Worm (Caenorhabditis elegans) whole organism, young adult: Measurements from ENCODE around the gene T10D4.1.
"Not testable (repeated sequence)": the region's sequence is repeated elsewhere in the genome, so short reads cannot be mapped to it uniquely, and the experiment has no call there.

Experiments
- C06A6.2 ChIP-seq: fragments of 200-800 bp; sonication (Bioruptor generic); conservative IDR thresholded peaks from 2 replicates; pipeline ENCODE4 v1.3.6; 2022; ENCODE audit warnings: missing genetic modification characterization, missing compliant biosample characterization
- C17E4.6 ChIP-seq: fragments of 200-800 bp; sonication (Bioruptor generic); IDR thresholded peaks from 2 replicates; pipeline ENCODE4 v1.3.6; 2022; ENCODE audit warnings: missing genetic modification reagents, missing genetic modification characterization, missing compliant biosample characterization
- F10E7.11 ChIP-seq: sonication (generic microtip); optimal IDR thresholded peaks from 2 replicates; lab custom pipeline; 2017; ENCODE audit warnings: mild to moderate bottlenecking, missing genetic modification characterization, moderate library complexity, missing compliant biosample characterization
- F33H1.4 ChIP-seq: fragments of 200-800 bp; sonication (Bioruptor generic); IDR thresholded peaks from 2 replicates; pipeline ENCODE4 v1.3.6; 2022; ENCODE audit warnings: missing genetic modification reagents, missing genetic modification characterization, missing compliant biosample characterization
- F39B2.1 ChIP-seq: fragments of 200-800 bp; sonication (Bioruptor generic); IDR thresholded peaks from 2 replicates; pipeline ENCODE4 v1.3.6; 2022; ENCODE audit warnings: missing genetic modification reagents, missing genetic modification characterization, missing compliant biosample characterization
- F57C9.4 ChIP-seq: sonication (generic microtip); optimal IDR thresholded peaks from 2 replicates; lab custom pipeline; 2017; ENCODE audit warnings: mild to moderate bottlenecking, missing genetic modification characterization, missing compliant biosample characterization
- T07F8.4 ChIP-seq: sonication (generic microtip); optimal IDR thresholded peaks from 2 replicates; lab custom pipeline; 2016; ENCODE audit warnings: mild to moderate bottlenecking, missing genetic modification characterization, moderate library complexity, missing compliant biosample characterization
- Y56A3A.18 ChIP-seq: fragments of 200-800 bp; sonication (Bioruptor generic); IDR thresholded peaks from 2 replicates; pipeline ENCODE4 v1.3.6; 2022; ENCODE audit warnings: missing genetic modification reagents, missing genetic modification characterization, missing compliant biosample characterization
- akir-1 ChIP-seq: fragments of 200-800 bp; sonication (Bioruptor generic); optimal IDR thresholded peaks from 2 replicates; lab custom pipeline; 2018; ENCODE audit warnings: mild to moderate bottlenecking, missing genetic modification characterization, moderate library complexity, missing compliant biosample characterization
- aptf-3 ChIP-seq: fragments of 200-800 bp; sonication (Bioruptor generic); IDR thresholded peaks from 2 replicates; pipeline ENCODE4 v1.3.6; 2022; ENCODE audit warnings: missing genetic modification characterization, missing compliant biosample characterization
- atf-7 ChIP-seq: sonication (generic microtip); optimal IDR thresholded peaks from 2 replicates; lab custom pipeline; 2017; ENCODE audit warnings: mild to moderate bottlenecking, missing genetic modification characterization, missing compliant biosample characterization
- athp-1 ChIP-seq: sonication (generic microtip); optimal IDR thresholded peaks from 2 replicates; lab custom pipeline; 2017; ENCODE audit warnings: mild to moderate bottlenecking, missing genetic modification characterization, missing compliant biosample characterization
- bed-1 ChIP-seq: fragments of 200-800 bp; sonication (Bioruptor generic); IDR thresholded peaks from 2 replicates; pipeline ENCODE4 v1.3.6; 2022; ENCODE audit warnings: missing genetic modification reagents, missing genetic modification characterization, missing compliant biosample characterization
- ceh-40 ChIP-seq: fragments of 200-800 bp; sonication (Bioruptor generic); IDR thresholded peaks from 2 replicates; pipeline ENCODE4 v1.3.6; 2022; ENCODE audit warnings: missing genetic modification characterization, missing compliant biosample characterization
- dpl-1 ChIP-seq: fragments of 150-350 bp; optimal IDR thresholded peaks from 2 replicates; lab custom pipeline; 2014; ENCODE audit warnings: missing biosample characterization, missing genetic modification reagents, missing genetic modification characterization
- gei-17 ChIP-seq: fragments of 200-800 bp; sonication (Bioruptor generic); optimal IDR thresholded peaks from 2 replicates; lab custom pipeline; 2018; ENCODE audit warnings: mild to moderate bottlenecking, missing genetic modification characterization, missing compliant biosample characterization
- hmg-1.2 ChIP-seq: fragments of 200-800 bp; sonication (Bioruptor generic); IDR thresholded peaks from 2 replicates; pipeline ENCODE4 v1.3.6; 2022; ENCODE audit warnings: missing genetic modification reagents, missing genetic modification characterization, missing compliant biosample characterization
- hrde-1 ChIP-seq: sonication (generic microtip); optimal IDR thresholded peaks from 2 replicates; lab custom pipeline; 2016; ENCODE audit warnings: missing genetic modification characterization, mild to moderate bottlenecking, missing compliant biosample characterization, moderate library complexity, missing genotype, missing genetic modification reagents, borderline replicate concordance
- lin-35 ChIP-seq, 3 experiments: fragments of 150-350 bp in 2 of 3; sonication (generic microtip) in 1 of 3; optimal IDR thresholded peaks; 2 replicates each; lab custom pipeline; 2014 to 2018; ENCODE audit warnings: missing biosample characterization in 3 of 3, missing genetic modification characterization in 3 of 3, missing genetic modification reagents in 3 of 3
- madf-8 ChIP-seq: fragments of 200-800 bp; sonication (Bioruptor generic); conservative IDR thresholded peaks from 2 replicates; pipeline ENCODE4 v1.3.6; 2022; ENCODE audit warnings: missing genetic modification reagents, missing genetic modification characterization, missing compliant biosample characterization
- rec-8 ChIP-seq, 2 experiments: sonication (generic microtip); optimal IDR thresholded peaks; 2 replicates each; lab custom pipeline; 2016; ENCODE audit warnings: mild to moderate bottlenecking in 2 of 2, missing genetic modification characterization in 2 of 2, missing genetic modification reagents in 2 of 2, missing genotype in 2 of 2, missing biosample characterization in 1 of 2, missing compliant biosample characterization in 1 of 2, moderate library complexity in 1 of 2
- sdz-38 ChIP-seq: sonication (generic microtip); optimal IDR thresholded peaks from 2 replicates; lab custom pipeline; 2016; ENCODE audit warnings: missing genotype, missing genetic modification characterization, missing compliant biosample characterization
- snpc-1.3 ChIP-seq: sonication (generic microtip); optimal IDR thresholded peaks from 2 replicates; lab custom pipeline; 2017; ENCODE audit warnings: missing genetic modification characterization, mild to moderate bottlenecking, missing compliant biosample characterization, antibody characterized with exemption, moderate library complexity, missing genotype, missing genetic modification reagents; ENCODE audit not compliant: insufficient read depth
- snpc-3.4 ChIP-seq: sonication (generic microtip); optimal IDR thresholded peaks from 2 replicates; lab custom pipeline; 2017; ENCODE audit warnings: missing genetic modification characterization, mild to moderate bottlenecking, missing compliant biosample characterization, antibody characterized with exemption, moderate library complexity, missing genotype, missing genetic modification reagents
- snpc-4 ChIP-seq, 5 experiments: fragments of 150-350 bp in 1 of 5; sonication (generic microtip) in 4 of 5; optimal IDR thresholded peaks; 2 replicates each; lab custom pipeline; 2014 to 2018; ENCODE audit warnings: missing genetic modification characterization in 5 of 5, missing biosample characterization in 3 of 5, antibody characterized with exemption in 2 of 5, mild to moderate bottlenecking in 2 of 5, missing compliant biosample characterization in 2 of 5, missing genotype in 2 of 5, moderate library complexity in 2 of 5, missing genetic modification reagents in 1 of 5
- tbx-9 ChIP-seq: sonication (generic microtip); optimal IDR thresholded peaks from 2 replicates; lab custom pipeline; 2016; ENCODE audit warnings: borderline replicate concordance, missing genetic modification characterization, inconsistent platforms, missing compliant biosample characterization
- tlf-1 ChIP-seq: fragments of 200-800 bp; sonication (Bioruptor generic); optimal IDR thresholded peaks from 2 replicates; lab custom pipeline; 2018; ENCODE audit warnings: mild to moderate bottlenecking, missing genetic modification characterization, missing compliant biosample characterization
- zfh-2 ChIP-seq: fragments of 200-800 bp; sonication (Bioruptor generic); conservative IDR thresholded peaks from 2 replicates; pipeline ENCODE4 v1.3.6; 2022; ENCODE audit warnings: missing genetic modification reagents, missing genetic modification characterization, missing compliant biosample characterization
- ztf-22 ChIP-seq: fragments of 200-800 bp; sonication (Bioruptor generic); optimal IDR thresholded peaks from 2 replicates; lab custom pipeline; 2018; ENCODE audit warnings: mild to moderate bottlenecking, missing genetic modification characterization, moderate library complexity, missing compliant biosample characterization
- ztf-26 ChIP-seq: sonication (generic microtip); optimal IDR thresholded peaks from 2 replicates; lab custom pipeline; 2017; ENCODE audit warnings: missing genetic modification characterization, missing compliant biosample characterization
- ztf-3 ChIP-seq: fragments of 200-800 bp; sonication (Bioruptor generic); optimal IDR thresholded peaks from 2 replicates; lab custom pipeline; 2018; ENCODE audit warnings: mild to moderate bottlenecking, missing genetic modification characterization, missing compliant biosample characterization
- ztf-6 ChIP-seq: fragments of 200-800 bp; sonication (Bioruptor generic); IDR thresholded peaks from 2 replicates; pipeline ENCODE4 v1.3.6; 2022; ENCODE audit warnings: missing genetic modification reagents, missing genetic modification characterization, missing compliant biosample characterization

Gene T10D4.1

DNA sequence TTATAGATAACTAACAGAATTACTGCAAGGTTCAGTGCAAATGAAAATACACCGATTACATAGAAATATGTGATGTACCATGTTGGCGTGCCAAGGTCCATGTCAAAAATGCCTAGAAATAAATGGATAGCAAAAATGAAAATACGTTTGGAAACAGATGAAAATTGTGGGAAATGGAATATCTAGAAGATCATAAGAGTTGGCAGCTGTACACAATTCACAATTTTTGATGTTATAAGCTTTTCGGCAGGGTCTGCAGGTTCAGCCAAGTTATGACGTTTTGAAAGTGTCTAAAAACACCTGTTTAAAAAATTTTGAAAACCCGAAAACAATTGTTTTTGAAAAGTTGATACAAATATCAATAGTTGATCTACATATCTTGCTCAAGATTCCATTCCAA, 5.4 kb upstream of the T10D4.1 start, which contains the start of gene sri-43:
Gene sri-43, minus strand, starts transcription at position 101 of the 400 bp plus-strand sequence.
- TF ChIP-seq tbx-9 (tag; lab: Kevin White, UChicago); ztf-26 (tag; lab: Kevin White, UChicago); dpl-1: not testable (repeated sequence)

DNA sequence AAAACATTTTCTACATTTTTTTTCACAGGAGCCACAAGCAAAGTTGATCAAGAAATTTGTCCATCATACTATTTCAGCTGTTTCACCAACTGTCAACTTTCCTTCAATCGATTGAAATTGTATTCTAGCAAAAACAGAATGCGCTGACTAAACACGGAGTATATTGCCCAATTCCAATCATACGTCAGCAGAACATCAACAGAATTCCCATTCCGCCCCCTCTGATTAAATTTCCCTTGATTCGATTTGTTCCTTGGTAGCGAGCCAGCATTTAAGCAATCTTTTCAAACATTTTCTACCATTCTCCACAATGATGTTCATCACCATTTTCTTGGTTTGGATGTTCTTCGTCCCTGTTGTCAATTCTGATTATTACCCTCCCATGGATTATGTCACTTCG, 4.1 kb upstream of the T10D4.1 start, which contains the start of gene T10D4.15:
Gene T10D4.15, plus strand, starts transcription at position 301 of the 400 bp plus-strand sequence.
- no peak for TF ChIP-seq ztf-6 (GFP tag; lab: Robert Waterston, UW)
- no peak for TF ChIP-seq rec-8 (tag; optimal IDR thresholded peaks at IDR 0.05; lab: Kevin White, UChicago)

DNA sequence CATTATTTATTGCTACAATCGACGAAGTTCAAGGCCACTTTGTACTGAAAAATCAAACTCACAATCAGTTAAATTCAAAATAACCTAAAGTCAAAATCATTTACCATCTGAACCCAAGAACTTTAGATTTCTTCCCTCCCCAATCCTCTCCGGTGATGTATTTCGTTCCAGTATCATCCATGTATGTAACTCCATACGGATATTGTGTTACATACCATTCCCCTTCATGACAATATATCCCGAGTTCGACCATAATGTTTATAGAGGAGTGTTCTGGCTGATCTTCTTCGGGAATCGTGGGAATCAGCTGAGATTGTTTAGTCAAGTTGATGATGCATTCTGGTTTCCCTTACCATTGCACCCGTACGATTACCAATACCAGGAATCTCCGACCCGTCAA, 1.5 kb upstream of the T10D4.1 start:
- TF ChIP-seq tlf-1 (no peak), sdz-38 (tag; lab: Kevin White, UChicago) (no peak), gei-17 (GFP tag; lab: Kevin White, UChicago) (no peak), hrde-1 (tag; lab: Kevin White, UChicago) (no peak), madf-8 (GFP tag; lab: Robert Waterston, UW) (no peak), zfh-2 (GFP tag; lab: Robert Waterston, UW) (no peak), aptf-3 (GFP tag; lab: Robert Waterston, UW) (no peak), bed-1 (GFP tag; lab: Robert Waterston, UW) (no peak), lin-35 (GFP tag; optimal IDR thresholded peaks at IDR 0.05; lab: Kevin White, UChicago) (no peak), ztf-22 (GFP tag; lab: Kevin White, UChicago) (no peak), F57C9.4 (tag; lab: Kevin White, UChicago) (no peak), ztf-3 (GFP tag; lab: Kevin White, UChicago) (no peak), F10E7.11 (no peak), C06A6.2 (no peak), C17E4.6 (no peak), F33H1.4 (GFP tag; lab: Robert Waterston, UW) (no peak), snpc-4 (GFP tag; optimal IDR thresholded peaks at IDR 0.05; lab: Kevin White, UChicago) (no peak), snpc-4 (tag; optimal IDR thresholded peaks at IDR 0.05; lab: Kevin White, UChicago) (no peak), ztf-6 (GFP tag; lab: Robert Waterston, UW) (no peak)

DNA sequence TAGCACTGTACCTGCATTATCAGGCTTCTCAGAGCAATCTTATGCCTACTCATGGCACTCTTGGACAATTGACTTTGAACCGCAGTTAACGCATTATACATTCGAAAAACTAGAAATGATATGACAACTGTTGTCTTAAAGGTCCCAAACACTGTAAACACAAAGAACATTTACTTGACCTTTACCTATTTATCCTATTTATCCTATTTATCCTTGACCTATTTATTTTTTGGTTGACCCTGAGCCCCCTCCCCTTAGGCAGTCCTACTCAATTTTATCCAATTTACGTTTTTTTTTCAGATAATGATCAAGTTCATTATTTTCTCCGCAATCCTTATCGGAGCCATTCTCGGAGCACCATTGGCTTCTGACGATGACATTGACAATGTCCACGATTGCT, 1.7 kb downstream of the T10D4.1 start, which contains the start of the genes T10D4.14 and T10D4.19:
Gene T10D4.14, minus strand, starts transcription at position 101 of the 400 bp plus-strand sequence.
Gene T10D4.19, plus strand, starts transcription at position 304 of the 400 bp plus-strand sequence.
- TF ChIP-seq Y56A3A.18 = no peak
- no peak for TF ChIP-seq dpl-1
- TF ChIP-seq T07F8.4 = no peak
- TF ChIP-seq hmg-1.2 (GFP tag; lab: Robert Waterston, UW) = no peak
- TF ChIP-seq akir-1 (GFP tag; lab: Kevin White, UChicago) = no peak
- no peak for TF ChIP-seq lin-35 (GFP tag; optimal IDR thresholded peaks at IDR 0.05; lab: Kevin White, UChicago)
- TF ChIP-seq ceh-40 = no peak
- TF ChIP-seq atf-7 (tag; lab: Kevin White, UChicago) = no peak
- no peak for TF ChIP-seq snpc-3.4 (tag; lab: Kevin White, UChicago)
- no peak for TF ChIP-seq athp-1 (tag; lab: Kevin White, UChicago)
- TF ChIP-seq F39B2.1 (GFP tag; lab: Robert Waterston, UW) = no peak
- TF ChIP-seq aptf-3 (GFP tag; lab: Robert Waterston, UW) = no peak
- no peak for TF ChIP-seq snpc-1.3 (tag; lab: Kevin White, UChicago)
